Fruit fly (Drosophila melanogaster): ENCODE data around the gene DCTN1-p150.

DCTN1-p150 gene

DNA sequence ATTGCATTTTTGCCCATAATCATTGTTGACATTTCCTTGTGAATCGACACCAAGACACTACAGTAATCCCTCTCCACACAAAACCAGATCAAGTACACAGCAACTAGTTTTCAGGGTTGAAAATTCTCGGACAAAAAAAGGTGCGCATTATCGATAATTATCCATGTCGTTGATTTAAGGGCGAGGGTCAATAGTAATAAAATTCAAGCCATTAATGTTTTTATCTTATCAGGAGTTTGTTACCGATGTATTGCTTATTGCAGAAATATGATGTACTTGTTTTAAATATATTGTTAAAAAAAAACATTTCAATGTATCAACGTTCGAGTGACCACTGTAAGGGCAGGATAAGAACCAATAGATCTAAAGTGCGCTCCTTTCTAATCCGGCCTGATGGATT, 10.4 kb upstream of the DCTN1-p150 start:
- TF ChIP-seq gl (tag; optimal IDR thresholded peaks at IDR 0.05) (no peak), CG4496 (GFP tag; IDR thresholded peaks at IDR 0.05) (no peak), EcR (GFP tag; optimal IDR thresholded peaks at IDR 0.05) (no peak), CG17806 (tag; optimal IDR thresholded peaks at IDR 0.05) (peak; percentile 25), Pif1B (GFP tag; optimal IDR thresholded peaks at IDR 0.05) (no peak), Ets98B (GFP tag; IDR thresholded peaks at IDR 0.05) (no peak), CG32121 (GFP tag; IDR thresholded peaks at IDR 0.05) (no peak), D1 (tag; optimal IDR thresholded peaks at IDR 0.05) (peak; percentile 29), CG13204 (GFP tag; optimal IDR thresholded peaks at IDR 0.05) (no peak), CG10348 (GFP tag; IDR thresholded peaks at IDR 0.05) (no peak), CG8301 (tag; optimal IDR thresholded peaks at IDR 0.05) (peak; percentile 16), CG9948 (tag; optimal IDR thresholded peaks at IDR 0.05) (peak; percentile 25), Snoo (tag; optimal IDR thresholded peaks at IDR 0.05) (no peak), CG34367 (tag; optimal IDR thresholded peaks at IDR 0.05) (peak; percentile 28), CG8159 (tag; optimal IDR thresholded peaks at IDR 0.05) (peak; percentile 43), CG15710 (tag; optimal IDR thresholded peaks at IDR 0.05) (peak; percentile 46), fd96Ca (GFP tag; IDR thresholded peaks at IDR 0.05) (no peak), Pif1A (GFP tag; optimal IDR thresholded peaks at IDR 0.05) (peak; percentile 40), rn (GFP tag; IDR thresholded peaks at IDR 0.05) (no peak), CG14655 (GFP tag; optimal IDR thresholded peaks at IDR 0.05) (peak; percentile 42)

DNA sequence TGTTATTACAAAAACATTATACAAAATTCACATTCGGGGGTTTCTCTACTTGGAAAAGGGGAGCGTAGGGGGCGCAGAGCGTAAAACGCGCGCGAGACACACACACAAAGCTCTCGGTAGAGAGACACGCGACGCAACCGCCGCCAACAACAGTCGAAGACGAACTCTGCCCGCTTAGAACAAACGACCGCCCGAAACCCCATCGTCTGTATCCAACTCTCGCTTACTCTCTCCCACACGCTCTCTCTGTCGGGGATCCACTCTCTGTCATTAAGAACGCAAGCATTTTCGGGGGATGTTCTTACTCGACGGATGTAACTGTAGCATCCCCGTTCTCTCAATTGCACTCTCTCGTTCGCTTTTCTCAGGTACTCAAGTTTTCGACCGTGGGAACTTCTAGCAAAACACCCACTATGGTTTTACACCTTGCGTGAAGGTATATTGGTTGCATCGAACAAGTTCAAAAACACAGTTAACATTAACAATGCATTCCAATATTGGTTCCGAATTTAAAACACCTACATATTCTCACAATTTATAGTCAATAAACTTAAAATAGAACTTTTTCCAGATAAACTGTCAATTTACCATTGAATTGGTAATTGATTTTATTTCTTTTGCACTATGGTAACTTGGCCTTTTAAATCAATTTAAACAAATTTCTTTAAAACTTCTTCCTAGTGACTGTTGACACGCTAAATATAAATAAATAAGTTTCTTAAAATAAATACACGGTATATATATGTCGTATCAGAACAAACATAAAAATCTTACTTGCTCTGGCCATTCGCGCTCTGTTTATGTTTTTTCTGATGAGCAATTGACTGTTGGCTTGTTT, 9.2 kb upstream of the DCTN1-p150 start:
- TF ChIP-seq fd96Ca (GFP tag; IDR thresholded peaks at IDR 0.05), result peak; percentile 62; the same call in 1 of the 3 replicates
- TF ChIP-seq EcR (GFP tag; optimal IDR thresholded peaks at IDR 0.05), result no peak
- peak; percentile 34; the same call in 1 of the 2 replicates for TF ChIP-seq CG12605 (GFP tag; IDR thresholded peaks at IDR 0.05)
- no peak for TF ChIP-seq CG10348 (GFP tag; IDR thresholded peaks at IDR 0.05)
- TF ChIP-seq Ets98B (GFP tag; IDR thresholded peaks at IDR 0.05), result peak; percentile 40; the same call in 1 of the 2 replicates
- peak; percentile 76 for TF ChIP-seq CG8159 (tag; optimal IDR thresholded peaks at IDR 0.05)
- peak; percentile 39 for TF ChIP-seq Snoo (tag; optimal IDR thresholded peaks at IDR 0.05)
- peak; percentile 65 for TF ChIP-seq Pif1B (GFP tag; optimal IDR thresholded peaks at IDR 0.05)
- TF ChIP-seq CG15710 (tag; optimal IDR thresholded peaks at IDR 0.05), result peak; percentile 58
- no peak for TF ChIP-seq CG13204 (GFP tag; optimal IDR thresholded peaks at IDR 0.05)
- peak; percentile 87 for TF ChIP-seq CG14655 (GFP tag; optimal IDR thresholded peaks at IDR 0.05)
- peak; percentile 32; the same call in 1 of the 2 replicates for TF ChIP-seq CG32121 (GFP tag; IDR thresholded peaks at IDR 0.05)
- peak; percentile 68 for TF ChIP-seq Pif1A (GFP tag; optimal IDR thresholded peaks at IDR 0.05)
- peak; percentile 46 for TF ChIP-seq CG34367 (tag; optimal IDR thresholded peaks at IDR 0.05)
- no peak for TF ChIP-seq gl (tag; optimal IDR thresholded peaks at IDR 0.05)
- TF ChIP-seq rn (GFP tag; IDR thresholded peaks at IDR 0.05), result no peak
- TF ChIP-seq CG4496 (GFP tag; IDR thresholded peaks at IDR 0.05), result peak; percentile 53; the same call in 1 of the 3 replicates
- TF ChIP-seq CG8301 (tag; optimal IDR thresholded peaks at IDR 0.05), result peak; percentile 78
- TF ChIP-seq CG9948 (tag; optimal IDR thresholded peaks at IDR 0.05), result peak; percentile 70
- TF ChIP-seq CG17806 (tag; optimal IDR thresholded peaks at IDR 0.05), result peak; percentile 58
- peak; percentile 18 for TF ChIP-seq D1 (tag; optimal IDR thresholded peaks at IDR 0.05)

DNA sequence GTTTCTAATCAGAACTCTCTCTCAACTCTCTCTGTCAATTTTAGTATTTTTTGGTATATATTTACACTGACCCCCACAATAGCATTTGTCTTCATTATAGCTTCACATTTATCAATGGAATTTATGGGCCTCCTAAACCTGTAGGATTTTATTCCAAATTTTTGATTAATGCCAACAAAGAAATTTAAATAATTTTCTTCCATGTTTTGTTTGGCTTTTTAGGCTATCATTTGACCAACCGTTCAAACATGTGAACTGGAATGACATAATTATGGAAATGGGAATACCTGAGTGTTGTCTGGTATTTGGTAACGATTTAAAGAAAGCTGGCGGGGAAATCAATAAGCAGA, 8.6 kb upstream of the DCTN1-p150 start:
- no peak for TF ChIP-seq CG32121 (GFP tag; IDR thresholded peaks at IDR 0.05)
- no peak for TF ChIP-seq CG34367 (tag; optimal IDR thresholded peaks at IDR 0.05)
- no peak for TF ChIP-seq CG15710 (tag; optimal IDR thresholded peaks at IDR 0.05)
- no peak for TF ChIP-seq Pif1A (GFP tag; optimal IDR thresholded peaks at IDR 0.05)
- no peak for TF ChIP-seq CG10348 (GFP tag; IDR thresholded peaks at IDR 0.05)
- no peak for TF ChIP-seq Snoo (tag; optimal IDR thresholded peaks at IDR 0.05)
- TF ChIP-seq Pif1B (GFP tag; optimal IDR thresholded peaks at IDR 0.05), result no peak
- no peak for TF ChIP-seq CG9948 (tag; optimal IDR thresholded peaks at IDR 0.05)
- no peak for TF ChIP-seq CG8301 (tag; optimal IDR thresholded peaks at IDR 0.05)

DNA sequence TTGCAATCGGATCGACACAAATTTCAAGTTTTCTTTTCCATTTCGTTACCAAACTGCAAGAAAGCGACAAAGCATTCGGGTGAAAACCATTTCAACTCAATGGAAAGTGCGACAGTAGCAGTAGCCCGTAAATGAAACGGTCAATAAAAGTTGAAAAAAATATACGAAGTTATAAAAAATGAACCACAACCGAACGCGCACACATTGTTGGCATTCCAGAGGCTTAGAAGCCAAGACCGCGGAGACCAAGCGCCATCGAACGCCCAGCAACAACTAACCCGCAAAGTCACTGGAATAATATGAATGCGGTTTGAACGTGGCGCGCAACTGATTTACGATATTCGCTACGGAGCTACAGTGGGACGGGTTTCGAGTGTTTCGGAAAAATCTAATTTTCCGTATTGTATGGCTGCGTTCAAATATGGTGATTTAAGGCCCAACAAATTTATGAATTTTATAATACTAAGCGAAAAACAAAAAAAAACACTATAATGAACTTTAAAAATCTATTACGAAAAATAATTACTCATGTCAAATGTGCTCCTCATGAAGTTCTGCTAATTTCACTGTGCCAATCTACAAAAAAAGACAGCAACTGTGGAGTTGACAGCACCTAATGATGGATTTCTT, 7.0 kb upstream of the DCTN1-p150 start:
- no peak for TF ChIP-seq EcR (GFP tag; optimal IDR thresholded peaks at IDR 0.05)
- no peak for TF ChIP-seq CG34367 (tag; optimal IDR thresholded peaks at IDR 0.05)
- no peak for TF ChIP-seq rn (GFP tag; IDR thresholded peaks at IDR 0.05)
- 0 out of 2 replicates have a peak, but pooled peaks have one; percentile 20 for TF ChIP-seq Ets98B (GFP tag; IDR thresholded peaks at IDR 0.05)
- TF ChIP-seq CG10348 (GFP tag; IDR thresholded peaks at IDR 0.05), result no peak
- TF ChIP-seq CG4496 (GFP tag; IDR thresholded peaks at IDR 0.05), result peak; percentile 75
- no peak for TF ChIP-seq CG15710 (tag; optimal IDR thresholded peaks at IDR 0.05)
- no peak for TF ChIP-seq CG12605 (GFP tag; IDR thresholded peaks at IDR 0.05)
- peak; percentile 39; the same call in 1 of the 2 replicates for TF ChIP-seq CG32121 (GFP tag; IDR thresholded peaks at IDR 0.05)
- peak; percentile 21 for TF ChIP-seq Snoo (tag; optimal IDR thresholded peaks at IDR 0.05)
- TF ChIP-seq gl (tag; optimal IDR thresholded peaks at IDR 0.05), result no peak
- no peak for TF ChIP-seq CG8159 (tag; optimal IDR thresholded peaks at IDR 0.05)
- peak; percentile 76 for TF ChIP-seq fd96Ca (GFP tag; IDR thresholded peaks at IDR 0.05)
- TF ChIP-seq CG14655 (GFP tag; optimal IDR thresholded peaks at IDR 0.05), result peak; percentile 69
- TF ChIP-seq CG8301 (tag; optimal IDR thresholded peaks at IDR 0.05), result peak; percentile 59
- peak; percentile 28 for TF ChIP-seq CG9948 (tag; optimal IDR thresholded peaks at IDR 0.05)
- peak; percentile 12 for TF ChIP-seq CG17806 (tag; optimal IDR thresholded peaks at IDR 0.05)
- TF ChIP-seq Pif1A (GFP tag; optimal IDR thresholded peaks at IDR 0.05), result peak; percentile 43
- TF ChIP-seq D1 (tag; optimal IDR thresholded peaks at IDR 0.05), result no peak
- no peak for TF ChIP-seq CG13204 (GFP tag; optimal IDR thresholded peaks at IDR 0.05)
- peak; percentile 36 for TF ChIP-seq Pif1B (GFP tag; optimal IDR thresholded peaks at IDR 0.05)
